Worm (Caenorhabditis elegans) whole organism, young adult: ENCODE data around the gene lipl-3.

Experiments
- B0019.2 ChIP-seq: fragments of 200-800 bp; sonication (Bioruptor generic); conservative IDR thresholded peaks from 2 replicates; pipeline ENCODE4 v1.3.6; 2022; ENCODE audit warnings: missing genetic modification reagents, missing genetic modification characterization, missing compliant biosample characterization
- F22D6.2 ChIP-seq: sonication (generic microtip); optimal IDR thresholded peaks from 2 replicates; lab custom pipeline; 2016; ENCODE audit warnings: mild to moderate bottlenecking, missing genetic modification characterization, missing compliant biosample characterization
- F37B4.10 ChIP-seq: fragments of 200-800 bp; sonication (Bioruptor generic); IDR thresholded peaks from 2 replicates; pipeline ENCODE4 v1.3.6; 2022; ENCODE audit warnings: missing genetic modification characterization, missing compliant biosample characterization
- F57C9.4 ChIP-seq: sonication (generic microtip); optimal IDR thresholded peaks from 2 replicates; lab custom pipeline; 2017; ENCODE audit warnings: mild to moderate bottlenecking, missing genetic modification characterization, missing compliant biosample characterization
- Y53G8AR.9 ChIP-seq: fragments of 200-800 bp; sonication (Bioruptor generic); conservative IDR thresholded peaks from 2 replicates; pipeline ENCODE4 v1.3.6; 2022; ENCODE audit warnings: missing genetic modification reagents, missing genetic modification characterization, missing compliant biosample characterization
- Y67H2A.10 ChIP-seq: fragments of 200-800 bp; sonication (Bioruptor generic); conservative IDR thresholded peaks from 2 replicates; pipeline ENCODE4 v1.3.6; 2022; ENCODE audit warnings: missing genetic modification reagents, missing genetic modification characterization, missing compliant biosample characterization
- Y79H2A.3 ChIP-seq: fragments of 200-800 bp; sonication (Bioruptor generic); conservative IDR thresholded peaks from 2 replicates; pipeline ENCODE4 v1.3.6; 2022; ENCODE audit warnings: missing genetic modification reagents, missing genetic modification characterization, missing compliant biosample characterization
- atf-7 ChIP-seq: sonication (generic microtip); optimal IDR thresholded peaks from 2 replicates; lab custom pipeline; 2017; ENCODE audit warnings: mild to moderate bottlenecking, missing genetic modification characterization, missing compliant biosample characterization
- cebp-1 ChIP-seq, 2 experiments: fragments of 200-800 bp in 1 of 2; sonication (Bioruptor generic) in 1 of 2; sonication (generic microtip) in 1 of 2; IDR thresholded peaks in 1 of 2; optimal IDR thresholded peaks in 1 of 2; 2 replicates each; pipeline versions ENCODE4 v1.3.6 to Lab custom; 2017 to 2022; ENCODE audit warnings: missing compliant biosample characterization in 2 of 2, missing genetic modification characterization in 2 of 2, mild to moderate bottlenecking in 1 of 2, missing genetic modification reagents in 1 of 2, moderate library complexity in 1 of 2
- cebp-2 ChIP-seq: fragments of 200-800 bp; sonication (Bioruptor generic); IDR thresholded peaks from 2 replicates; pipeline ENCODE4 v1.3.6; 2022; ENCODE audit warnings: missing genetic modification characterization, missing compliant biosample characterization
- ceh-100 ChIP-seq: fragments of 200-800 bp; sonication (Bioruptor generic); IDR thresholded peaks from 2 replicates; pipeline ENCODE4 v1.3.6; 2022; ENCODE audit warnings: missing genetic modification reagents, missing genetic modification characterization, missing compliant biosample characterization
- ceh-27 ChIP-seq: fragments of 200-800 bp; sonication (Bioruptor generic); optimal IDR thresholded peaks from 2 replicates; lab custom pipeline; 2018; ENCODE audit warnings: mild to moderate bottlenecking, missing genetic modification characterization, moderate library complexity, missing compliant biosample characterization
- ceh-58 ChIP-seq: fragments of 200-800 bp; sonication (Bioruptor generic); IDR thresholded peaks from 2 replicates; pipeline ENCODE4 v1.3.6; 2022; ENCODE audit warnings: missing genetic modification characterization, missing compliant biosample characterization
- ceh-79 ChIP-seq: sonication (generic microtip); optimal IDR thresholded peaks from 2 replicates; lab custom pipeline; 2017; ENCODE audit warnings: mild to moderate bottlenecking, missing genetic modification characterization, missing compliant biosample characterization
- dpff-1 ChIP-seq: sonication (generic microtip); optimal IDR thresholded peaks from 2 replicates; lab custom pipeline; 2017; ENCODE audit warnings: mild to moderate bottlenecking, missing genetic modification characterization, missing compliant biosample characterization
- egl-44 ChIP-seq: fragments of 200-800 bp; sonication (Bioruptor generic); IDR thresholded peaks from 2 replicates; pipeline ENCODE4 v1.3.6; 2022; ENCODE audit warnings: missing genetic modification reagents, missing genetic modification characterization, missing compliant biosample characterization
- hmg-1.2 ChIP-seq: fragments of 200-800 bp; sonication (Bioruptor generic); IDR thresholded peaks from 2 replicates; pipeline ENCODE4 v1.3.6; 2022; ENCODE audit warnings: missing genetic modification reagents, missing genetic modification characterization, missing compliant biosample characterization
- hmg-20 ChIP-seq: fragments of 200-800 bp; sonication (Bioruptor generic); IDR thresholded peaks from 2 replicates; pipeline ENCODE4 v1.3.6; 2022; ENCODE audit warnings: missing genetic modification reagents, missing genetic modification characterization, missing compliant biosample characterization
- madf-3 ChIP-seq: fragments of 200-800 bp; sonication (Bioruptor generic); IDR thresholded peaks from 2 replicates; pipeline ENCODE4 v1.3.6; 2022; ENCODE audit warnings: missing genetic modification reagents, missing genetic modification characterization, missing compliant biosample characterization
- madf-8 ChIP-seq: fragments of 200-800 bp; sonication (Bioruptor generic); conservative IDR thresholded peaks from 2 replicates; pipeline ENCODE4 v1.3.6; 2022; ENCODE audit warnings: missing genetic modification reagents, missing genetic modification characterization, missing compliant biosample characterization
- mel-28 ChIP-seq: sonication (generic microtip); optimal IDR thresholded peaks from 2 replicates; lab custom pipeline; 2016; ENCODE audit warnings: borderline replicate concordance, mild to moderate bottlenecking, missing genetic modification characterization, missing compliant biosample characterization
- mxl-1 ChIP-seq: sonication (generic microtip); optimal IDR thresholded peaks from 2 replicates; lab custom pipeline; 2016; ENCODE audit warnings: missing genetic modification characterization, missing compliant biosample characterization
- nfya-2 ChIP-seq: fragments of 200-800 bp; sonication (Bioruptor generic); IDR thresholded peaks from 2 replicates; pipeline ENCODE4 v1.3.6; 2022; ENCODE audit warnings: missing genetic modification reagents, missing genetic modification characterization, missing compliant biosample characterization
- nfyb-1 ChIP-seq: fragments of 200-800 bp; sonication (Bioruptor generic); IDR thresholded peaks from 2 replicates; pipeline ENCODE4 v1.3.6; 2022; ENCODE audit warnings: missing genetic modification reagents, missing genetic modification characterization, missing compliant biosample characterization
- nhr-27 ChIP-seq: fragments of 200-800 bp; sonication (Bioruptor generic); optimal IDR thresholded peaks from 2 replicates; lab custom pipeline; 2018; ENCODE audit warnings: mild to moderate bottlenecking, missing genetic modification characterization, moderate library complexity, missing compliant biosample characterization
- nhr-80 ChIP-seq: sonication (generic microtip); optimal IDR thresholded peaks from 2 replicates; lab custom pipeline; 2016; ENCODE audit warnings: missing genetic modification characterization, missing compliant biosample characterization
- pbrm-1 ChIP-seq: fragments of 200-800 bp; sonication (Bioruptor generic); IDR thresholded peaks from 2 replicates; pipeline ENCODE4 v1.3.6; 2022; ENCODE audit warnings: missing genetic modification reagents, missing genetic modification characterization, missing compliant biosample characterization
- rec-8 ChIP-seq, 2 experiments: sonication (generic microtip); optimal IDR thresholded peaks; 2 replicates each; lab custom pipeline; 2016; ENCODE audit warnings: mild to moderate bottlenecking in 2 of 2, missing genetic modification characterization in 2 of 2, missing genetic modification reagents in 2 of 2, missing genotype in 2 of 2, missing biosample characterization in 1 of 2, missing compliant biosample characterization in 1 of 2, moderate library complexity in 1 of 2
- rpc-1 ChIP-seq, 2 experiments: fragments of 150-350 bp in 1 of 2; sonication (generic microtip) in 1 of 2; optimal IDR thresholded peaks; 2 replicates each; lab custom pipeline; 2014 to 2018; ENCODE audit warnings: missing biosample characterization in 1 of 2, missing genetic modification characterization in 1 of 2, missing genetic modification reagents in 1 of 2, missing genotype in 1 of 2
- sea-2 ChIP-seq: fragments of 200-800 bp; sonication (Bioruptor generic); IDR thresholded peaks from 2 replicates; pipeline ENCODE4 v1.3.6; 2022; ENCODE audit warnings: missing genetic modification characterization, missing compliant biosample characterization
- snpc-4 ChIP-seq, 5 experiments: fragments of 150-350 bp in 1 of 5; sonication (generic microtip) in 4 of 5; optimal IDR thresholded peaks; 2 replicates each; lab custom pipeline; 2014 to 2018; ENCODE audit warnings: missing genetic modification characterization in 5 of 5, missing biosample characterization in 3 of 5, antibody characterized with exemption in 2 of 5, mild to moderate bottlenecking in 2 of 5, missing compliant biosample characterization in 2 of 5, missing genotype in 2 of 5, moderate library complexity in 2 of 5, missing genetic modification reagents in 1 of 5
- tbx-9 ChIP-seq: sonication (generic microtip); optimal IDR thresholded peaks from 2 replicates; lab custom pipeline; 2016; ENCODE audit warnings: borderline replicate concordance, missing genetic modification characterization, inconsistent platforms, missing compliant biosample characterization
- ztf-28 ChIP-seq: fragments of 200-800 bp; sonication (Bioruptor generic); IDR thresholded peaks from 2 replicates; pipeline ENCODE4 v1.3.6; 2022; ENCODE audit warnings: missing genetic modification reagents, missing genetic modification characterization, missing compliant biosample characterization

The lipl-3 gene

DNA sequence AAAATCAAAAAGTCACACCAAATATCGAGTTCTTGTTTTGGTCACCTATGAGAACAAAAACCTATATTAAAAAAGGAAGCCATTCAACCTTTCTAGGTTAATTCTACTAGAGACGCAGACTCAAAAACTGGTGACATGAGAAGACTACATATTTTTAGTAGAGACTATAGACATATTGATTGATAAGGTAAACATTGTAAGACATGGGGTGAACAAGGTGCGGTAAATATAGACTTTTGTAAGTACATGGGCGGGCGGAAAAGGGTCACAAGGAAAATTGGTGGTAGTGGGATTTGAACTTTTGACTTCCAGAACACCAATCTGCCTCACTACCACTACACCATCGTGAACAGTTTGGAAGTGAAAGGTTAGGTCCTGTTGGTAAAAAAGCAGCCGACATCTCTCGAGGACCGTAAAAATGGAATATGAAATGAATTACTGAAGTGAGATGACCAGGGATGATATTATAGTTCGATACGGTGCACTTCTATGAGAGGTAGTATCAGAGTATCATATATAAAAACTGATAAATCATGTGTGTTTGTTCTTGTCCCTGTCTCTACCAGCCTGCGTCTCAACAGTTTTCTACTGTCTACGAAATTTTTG lies 39.6 kb downstream of the lipl-3 start, which contains the start of gene nhr-212:
TSS of gene nhr-212 (plus strand) at position 573 of the 606 bp plus-strand sequence.
- no peak for TF ChIP-seq sea-2 (GFP tag; lab: Robert Waterston, UW)
- TF ChIP-seq hmg-1.2 (GFP tag; lab: Robert Waterston, UW) = peak; percentile 11; the same call in 1 of the 2 replicates
- no peak for TF ChIP-seq tbx-9 (tag; lab: Kevin White, UChicago)
- TF ChIP-seq nhr-80 (tag; lab: Kevin White, UChicago) = peak; percentile 4
- no peak for TF ChIP-seq cebp-2
- TF ChIP-seq ztf-28 (GFP tag; lab: Robert Waterston, UW) = no peak
- TF ChIP-seq F37B4.10 = no peak
- TF ChIP-seq snpc-4 (GFP tag; optimal IDR thresholded peaks at IDR 0.05; lab: Kevin White, UChicago) = no peak
- TF ChIP-seq snpc-4 (tag; optimal IDR thresholded peaks at IDR 0.05; lab: Kevin White, UChicago) = peak in 2 of 4 experiments; percentile 53 to 77
- no peak for TF ChIP-seq rpc-1 (optimal IDR thresholded peaks at IDR 0.05; lab: Kevin White, UChicago)
- peak; percentile 17 for TF ChIP-seq rpc-1 (tag; optimal IDR thresholded peaks at IDR 0.05; lab: Kevin White, UChicago)

DNA sequence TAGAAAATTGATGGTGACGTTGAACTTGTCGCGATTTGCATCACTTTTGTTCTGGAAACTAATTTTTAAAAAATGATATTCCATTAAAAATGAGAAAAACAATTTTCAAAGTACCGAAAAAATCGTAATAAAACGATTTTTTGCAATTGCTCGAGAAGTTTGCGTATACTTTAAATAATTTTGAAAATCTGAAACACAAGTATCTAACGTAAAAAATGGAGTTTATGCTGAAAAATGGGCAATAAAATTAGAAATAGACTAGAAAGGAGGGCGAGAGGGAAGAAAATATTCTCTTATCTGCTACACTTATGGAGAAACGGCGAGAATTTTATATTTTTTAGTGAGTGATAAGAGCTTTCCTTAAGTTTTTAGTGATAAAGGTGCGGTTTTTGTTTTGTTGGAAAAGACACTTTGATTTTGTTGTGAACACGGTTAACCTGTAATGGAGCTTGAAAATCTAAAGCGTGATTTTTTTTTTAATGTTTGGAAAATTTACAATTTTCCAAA lies 40.7 kb downstream of the lipl-3 start, which contains the start of gene nhr-130:
TSS of gene nhr-130 (minus strand) at position 51 of the 507 bp plus-strand sequence.
- peak; percentile 42 for TF ChIP-seq nhr-80 (tag; lab: Kevin White, UChicago)
- no peak for TF ChIP-seq ceh-27
- no peak for TF ChIP-seq sea-2 (GFP tag; lab: Robert Waterston, UW)

DNA sequence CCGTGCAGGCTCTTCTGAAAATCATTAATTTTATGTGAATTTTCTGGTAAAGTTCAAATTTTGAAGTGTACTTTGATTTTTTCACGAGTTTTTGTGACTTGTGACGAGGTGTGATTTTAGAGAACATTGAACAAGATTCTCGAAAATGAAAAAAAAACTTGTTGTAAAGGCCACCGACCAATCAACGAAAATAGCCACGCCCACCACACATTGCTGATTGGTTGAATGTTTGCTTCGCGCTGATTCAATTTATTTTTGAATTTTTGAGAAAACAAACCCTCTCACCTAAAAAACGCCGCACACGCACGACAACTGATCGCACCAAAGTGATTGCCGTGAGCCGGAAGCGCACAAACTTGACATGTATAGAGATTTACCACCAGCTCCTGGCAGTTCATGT lies 41.2 kb downstream of the lipl-3 start:
- TF ChIP-seq nfyb-1 (GFP tag; lab: Robert Waterston, UW) = peak; percentile 91
- no peak for TF ChIP-seq ceh-79 (tag; lab: Kevin White, UChicago)
- TF ChIP-seq, all 124 proteins: peak for 1

DNA sequence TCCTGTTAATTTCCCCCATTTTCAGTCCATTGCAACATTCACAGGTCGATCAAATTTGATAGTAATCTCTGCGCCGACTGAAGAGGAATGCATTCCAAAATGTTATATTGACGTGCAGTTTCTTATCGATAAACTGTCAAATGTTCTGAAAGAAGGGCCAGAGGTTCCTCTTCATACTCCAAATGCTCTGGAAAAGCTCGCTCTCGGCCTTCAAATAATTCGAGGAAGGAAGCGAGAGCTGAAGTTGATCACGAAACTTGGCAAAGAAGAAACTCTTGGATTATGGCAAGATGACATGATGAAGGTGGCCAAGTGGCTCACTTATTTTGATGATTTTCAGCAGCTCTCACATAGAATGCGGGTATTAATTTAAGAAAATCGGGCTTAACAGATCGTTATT lies 45.0 kb downstream of the lipl-3 start:
- peak; percentile 30 for TF ChIP-seq nhr-80 (tag; lab: Kevin White, UChicago)
- no peak for TF ChIP-seq atf-7 (tag; lab: Kevin White, UChicago)
- TF ChIP-seq, all 124 proteins: peak for 1

DNA sequence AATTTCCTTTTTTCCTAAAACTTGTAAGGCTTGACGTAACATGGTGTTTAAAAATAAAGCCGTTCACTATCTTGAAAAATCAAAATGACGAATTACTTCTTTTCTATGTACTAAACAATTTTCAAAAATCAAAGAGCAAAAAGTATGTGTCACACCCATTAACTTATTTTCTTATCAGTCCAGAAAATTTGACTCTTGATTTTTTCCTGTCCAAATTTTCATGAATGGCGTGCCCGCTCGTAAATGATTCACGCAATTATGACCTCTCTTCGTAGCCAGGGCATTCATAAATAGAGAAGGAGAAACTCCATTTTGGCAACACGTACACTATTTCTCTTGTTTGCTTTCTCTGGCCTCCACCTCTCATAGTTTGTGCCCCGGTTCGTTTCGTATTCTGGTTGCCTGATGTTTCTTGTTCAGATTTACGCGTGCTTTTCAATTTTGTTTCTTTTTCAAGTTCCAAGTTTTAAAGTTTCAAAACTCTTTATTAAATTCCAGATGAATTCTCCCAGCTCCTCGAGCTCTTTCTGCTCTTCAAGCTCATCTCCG lies 46.3 kb downstream of the lipl-3 start, which contains the start of gene nhr-55:
TSS of gene nhr-55 (plus strand) at position 499 of the 549 bp plus-strand sequence.
- peak; percentile 63 for TF ChIP-seq nhr-80 (tag; lab: Kevin White, UChicago)
- no peak for TF ChIP-seq nhr-27
- no peak for TF ChIP-seq mel-28
- no peak for TF ChIP-seq F57C9.4 (tag; lab: Kevin White, UChicago)
- TF ChIP-seq egl-44 (GFP tag; lab: Robert Waterston, UW) = no peak
- no peak for TF ChIP-seq hmg-20
- TF ChIP-seq madf-8 (GFP tag; lab: Robert Waterston, UW) = no peak
- no peak for TF ChIP-seq cebp-1 (GFP tag; IDR thresholded peaks at IDR 0.05; lab: Robert Waterston, UW)
- TF ChIP-seq cebp-1 (tag; optimal IDR thresholded peaks at IDR 0.05; lab: Kevin White, UChicago) = peak; percentile 3
- TF ChIP-seq F22D6.2 = no peak
- no peak for TF ChIP-seq sea-2 (GFP tag; lab: Robert Waterston, UW)

DNA sequence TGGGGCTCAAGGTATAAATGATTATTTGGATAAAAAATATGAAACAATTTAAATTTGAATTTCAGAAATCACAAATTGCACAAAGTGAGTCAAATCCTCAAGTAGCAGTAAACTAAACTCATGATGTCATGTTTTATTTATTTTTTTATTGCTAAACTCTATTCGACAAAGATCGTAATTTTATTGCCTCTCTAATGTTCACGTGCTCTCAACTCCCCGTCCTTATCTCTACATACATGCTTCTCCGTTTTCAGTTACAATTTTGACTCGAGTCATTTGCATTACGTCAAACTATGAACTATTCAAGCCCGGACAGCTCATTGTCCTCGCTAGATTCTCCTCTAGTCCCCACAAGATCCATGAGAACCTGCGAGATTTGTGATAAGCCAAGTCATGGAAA lies 49.5 kb downstream of the lipl-3 start, which contains the start of gene nhr-99:
TSS of gene nhr-99 (plus strand) at position 263 of the 400 bp plus-strand sequence.
- TF ChIP-seq dpff-1 (no peak), nhr-80 (tag; lab: Kevin White, UChicago) (peak; percentile 59), atf-7 (tag; lab: Kevin White, UChicago) (peak; percentile 46)
- TF ChIP-seq, all 124 proteins: peak for 2

DNA sequence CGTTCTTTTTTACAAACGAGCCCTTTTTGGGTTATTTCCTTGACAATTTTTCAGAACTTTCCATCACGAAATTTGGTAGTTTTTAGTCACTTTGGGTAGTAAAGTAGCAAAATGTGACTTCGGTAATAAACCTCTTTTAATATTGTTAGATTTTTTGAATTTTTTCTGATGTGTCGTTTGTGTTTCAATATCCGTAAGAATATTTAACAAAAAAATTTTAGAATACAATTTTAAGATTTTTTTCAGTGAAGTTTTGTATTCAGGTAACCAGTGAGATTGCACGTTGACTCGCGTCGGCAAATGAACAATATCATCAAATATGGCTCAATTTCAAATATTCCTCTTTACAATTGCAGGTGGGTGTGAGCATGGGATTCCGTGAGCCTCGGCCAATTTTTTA lies 51.4 kb downstream of the lipl-3 start, which contains the start of gene srt-31:
TSS of gene srt-31 (plus strand) at position 301 of the 400 bp plus-strand sequence.
- no peak for TF ChIP-seq F22D6.2
- no peak for TF ChIP-seq F37B4.10
- no peak for TF ChIP-seq Y79H2A.3 (GFP tag; lab: Robert Waterston, UW)
- TF ChIP-seq Y67H2A.10 (GFP tag; lab: Robert Waterston, UW) = no peak
- TF ChIP-seq mxl-1 = no peak
- no peak for TF ChIP-seq pbrm-1 (GFP tag; lab: Robert Waterston, UW)
- TF ChIP-seq egl-44 (GFP tag; lab: Robert Waterston, UW) = no peak
- TF ChIP-seq B0019.2 (GFP tag; lab: Robert Waterston, UW) = no peak
- no peak for TF ChIP-seq nfya-2 (GFP tag; lab: Robert Waterston, UW)
- no peak for TF ChIP-seq madf-3 (GFP tag; lab: Robert Waterston, UW)
- no peak for TF ChIP-seq rec-8 (tag; optimal IDR thresholded peaks at IDR 0.05; lab: Kevin White, UChicago)
- no peak for TF ChIP-seq Y53G8AR.9 (GFP tag; lab: Robert Waterston, UW)
- no peak for TF ChIP-seq ceh-58 (GFP tag; lab: Robert Waterston, UW)
- TF ChIP-seq ceh-100 (GFP tag; lab: Robert Waterston, UW) = no peak
